Fruit fly (Drosophila melanogaster) whole organism, wandering third instar larva: ENCODE measurements around the gene CG7985.

Experiments used
- Abd-B ChIP-seq: fragments of >200 bp; optimal IDR thresholded peaks from 2 replicates; lab custom pipeline; 2017; ENCODE audit warnings: missing biosample characterization, missing genetic modification characterization
- CG32264 ChIP-seq: fragments of 200-800 bp; sonication (Bioruptor generic); optimal IDR thresholded peaks from 2 replicates; lab custom pipeline; 2016; ENCODE audit warnings: missing biosample characterization, missing genetic modification characterization
- CG9705 ChIP-seq: fragments of 200-800 bp; sonication (Bioruptor generic); optimal IDR thresholded peaks from 2 replicates; lab custom pipeline; 2018; ENCODE audit warnings: missing biosample characterization, mild to moderate bottlenecking, missing genetic modification characterization
- CrebA ChIP-seq: fragments of 200-800 bp; sonication (Bioruptor generic); optimal IDR thresholded peaks from 2 replicates; lab custom pipeline; 2016; ENCODE audit warnings: missing biosample characterization, mild to moderate bottlenecking, missing genetic modification characterization, borderline replicate concordance
- Dfd ChIP-seq: fragments of >200 bp; optimal IDR thresholded peaks from 2 replicates; lab custom pipeline; 2017; ENCODE audit warnings: missing biosample characterization, missing genetic modification characterization
- Dif ChIP-seq: fragments of 200-275, 200-300 bp; sonication (Bioruptor generic); optimal IDR thresholded peaks from 2 replicates; lab custom pipeline; 2018; ENCODE audit warnings: missing biosample characterization, missing genetic modification characterization; ENCODE audit not compliant: partially characterized antibody
- GATAd ChIP-seq: sonication (Bioruptor generic); optimal IDR thresholded peaks from 2 replicates; lab custom pipeline; 2016; ENCODE audit warnings: missing biosample characterization, missing genetic modification characterization
- HLH106 ChIP-seq: fragments of 200-800 bp; optimal IDR thresholded peaks from 3 replicates; lab custom pipeline; 2019; ENCODE audit warnings: missing biosample characterization, mild to moderate bottlenecking, missing genetic modification characterization, moderate library complexity
- Hnf4 ChIP-seq: fragments of 200-800 bp; sonication (Bioruptor generic); optimal IDR thresholded peaks from 2 replicates; lab custom pipeline; 2016; ENCODE audit warnings: missing biosample characterization, mild to moderate bottlenecking, missing genetic modification characterization
- Hr78 ChIP-seq: fragments of >200 bp; optimal IDR thresholded peaks from 2 replicates; lab custom pipeline; 2017; ENCODE audit warnings: missing biosample characterization, missing genetic modification characterization
- Hr83 ChIP-seq: fragments of 200-300 bp; sonication (Bioruptor generic); optimal IDR thresholded peaks from 2 replicates; lab custom pipeline; 2016; ENCODE audit warnings: missing biosample characterization, mild to moderate bottlenecking, missing genetic modification characterization, moderate library complexity; ENCODE audit not compliant: poor library complexity, severe bottlenecking
- Jra ChIP-seq: sonication (Bioruptor generic); optimal IDR thresholded peaks from 2 replicates; lab custom pipeline; 2016; ENCODE audit warnings: missing biosample characterization, missing genetic modification characterization
- Mio ChIP-seq: sonication (Bioruptor generic); optimal IDR thresholded peaks from 2 replicates; lab custom pipeline; 2016; ENCODE audit warnings: missing biosample characterization, missing genetic modification characterization
- Myc ChIP-seq: fragments of >200 bp; optimal IDR thresholded peaks from 2 replicates; lab custom pipeline; 2017
- N ChIP-seq: fragments of >200 bp; optimal IDR thresholded peaks from 2 replicates; lab custom pipeline; 2018; ENCODE audit warnings: missing biosample characterization, missing external identifiers, missing genetic modification characterization
- OdsH ChIP-seq: fragments of 200-800 bp; sonication (Bioruptor generic); optimal IDR thresholded peaks from 2 replicates; lab custom pipeline; 2016; ENCODE audit warnings: missing biosample characterization, mild to moderate bottlenecking, missing genetic modification characterization
- Rel ChIP-seq, 2 experiments: fragments of 200-800 bp; sonication (Bioruptor generic) in 1 of 2; optimal IDR thresholded peaks; 2 replicates in 1 of 2; 3 replicates in 1 of 2; lab custom pipeline; 2016 to 2019; ENCODE audit warnings: mild to moderate bottlenecking in 2 of 2, missing biosample characterization in 2 of 2, missing genetic modification characterization in 2 of 2, moderate library complexity in 1 of 2
- Sp1 ChIP-seq: fragments of 200-800 bp; sonication (Bioruptor generic); optimal IDR thresholded peaks from 3 replicates; lab custom pipeline; 2019; ENCODE audit warnings: missing biosample characterization, mild to moderate bottlenecking, missing genetic modification characterization, moderate library complexity
- Vsx2 ChIP-seq: fragments of 200-300, 225-300 bp; sonication (Bioruptor generic); optimal IDR thresholded peaks from 2 replicates; lab custom pipeline; 2018; ENCODE audit warnings: missing biosample characterization, missing genetic modification characterization; ENCODE audit not compliant: partially characterized antibody
- br ChIP-seq: fragments of 200-800 bp; sonication (Bioruptor generic); optimal IDR thresholded peaks from 2 replicates; lab custom pipeline; 2016; ENCODE audit warnings: missing biosample characterization, missing genetic modification characterization
- brk ChIP-seq: fragments of 200-800 bp; sonication (Bioruptor generic); optimal IDR thresholded peaks from 2 replicates; lab custom pipeline; 2016; ENCODE audit warnings: missing biosample characterization, mild to moderate bottlenecking, missing genetic modification characterization
- dl ChIP-seq, 2 experiments: fragments of 175-275, 200-275 bp in 1 of 2; fragments of 200-275 bp in 1 of 2; sonication (Bioruptor generic); optimal IDR thresholded peaks; lab custom pipeline; 2018; ENCODE audit warnings: mild to moderate bottlenecking in 2 of 2, missing biosample characterization in 2 of 2, missing genetic modification characterization in 2 of 2, moderate library complexity in 2 of 2; ENCODE audit not compliant: partially characterized antibody in 2 of 2, insufficient read depth in 1 of 2
- dmrt93B ChIP-seq: fragments of 200-800 bp; sonication (Bioruptor generic); optimal IDR thresholded peaks from 2 replicates; lab custom pipeline; 2018; ENCODE audit warnings: missing biosample characterization, mild to moderate bottlenecking, missing genetic modification characterization
- dsf ChIP-seq: sonication (Bioruptor generic); optimal IDR thresholded peaks from 2 replicates; lab custom pipeline; 2016; ENCODE audit warnings: missing biosample characterization, missing genetic modification characterization, borderline replicate concordance
- ey ChIP-seq: fragments of 200-800 bp; sonication (Bioruptor generic); optimal IDR thresholded peaks from 2 replicates; lab custom pipeline; 2016; ENCODE audit warnings: missing biosample characterization, missing genetic modification characterization
- foxo ChIP-seq, 2 experiments: fragments of 200-800 bp; sonication (Bioruptor generic); optimal IDR thresholded peaks; 2 replicates in 1 of 2; 3 replicates in 1 of 2; lab custom pipeline; 2016 to 2017; ENCODE audit warnings: missing biosample characterization in 2 of 2, missing genetic modification characterization in 2 of 2
- fru ChIP-seq: fragments of 200-800 bp; sonication (Bioruptor generic); optimal IDR thresholded peaks from 3 replicates; lab custom pipeline; 2016; ENCODE audit warnings: missing biosample characterization, mild to moderate bottlenecking, missing genetic modification characterization
- h ChIP-seq: fragments of 200-800 bp; sonication (Bioruptor generic); optimal IDR thresholded peaks from 3 replicates; lab custom pipeline; 2016; ENCODE audit warnings: missing biosample characterization, mild to moderate bottlenecking, missing genetic modification characterization
- jim ChIP-seq: fragments of 175-275, 200-325 bp; sonication (Bioruptor generic); optimal IDR thresholded peaks from 2 replicates; lab custom pipeline; 2016; ENCODE audit warnings: missing biosample characterization, mild to moderate bottlenecking, missing genetic modification characterization
- lola ChIP-seq: fragments of >200 bp; optimal IDR thresholded peaks from 2 replicates; lab custom pipeline; 2017; ENCODE audit warnings: missing biosample characterization, missing genetic modification characterization
- pan ChIP-seq: fragments of >200 bp; optimal IDR thresholded peaks from 2 replicates; lab custom pipeline; 2017
- psq ChIP-seq: fragments of 200-800 bp; sonication (Bioruptor generic); optimal IDR thresholded peaks from 3 replicates; lab custom pipeline; 2017; ENCODE audit warnings: missing biosample characterization, mild to moderate bottlenecking, missing genetic modification characterization, moderate library complexity
- rgr ChIP-seq: fragments of 200-800 bp; sonication (Bioruptor generic); optimal IDR thresholded peaks from 3 replicates; lab custom pipeline; 2016; ENCODE audit warnings: missing biosample characterization, mild to moderate bottlenecking, missing genetic modification characterization
- sage ChIP-seq: fragments of 200-800 bp; sonication (Bioruptor generic); optimal IDR thresholded peaks from 2 replicates; lab custom pipeline; 2016; ENCODE audit warnings: missing biosample characterization, mild to moderate bottlenecking, missing genetic modification characterization
- sv ChIP-seq: fragments of 200-800 bp; sonication (Bioruptor generic); optimal IDR thresholded peaks from 3 replicates; lab custom pipeline; 2016; ENCODE audit warnings: missing biosample characterization, missing genetic modification characterization
- tai ChIP-seq: sonication (Bioruptor generic); optimal IDR thresholded peaks from 2 replicates; lab custom pipeline; 2016; ENCODE audit warnings: missing biosample characterization, missing genetic modification characterization
- usp ChIP-seq: fragments of >200 bp; optimal IDR thresholded peaks from 2 replicates; lab custom pipeline; 2017; ENCODE audit warnings: missing biosample characterization, missing genetic modification characterization
- woc ChIP-seq: sonication (Bioruptor generic); optimal IDR thresholded peaks from 2 replicates; lab custom pipeline; 2016; ENCODE audit warnings: missing biosample characterization, mild to moderate bottlenecking, missing genetic modification characterization

CG7985 gene

dm6 chr3R:18220211-18220749 lies 20.6 kb downstream of the CG7985 start, which contains the start of the genes CG7988 and CG7183:
Gene CG7988 (plus strand): TSS chr3R:18220526.
Gene CG7183 (minus strand): TSS chr3R:18220699.
- TF ChIP-seq dmrt93B (peak; percentile 92), Jra (peak; percentile 96), N (no peak), Mio (GFP tag; lab: Kevin White, UChicago) (peak; percentile 75), CG9705 (GFP tag; lab: Kevin White, UChicago) (peak; percentile 89), Myc (lab: Kevin White, UChicago) (no peak), ey (peak; percentile 96), lola (GFP tag; lab: Kevin White, UChicago) (no peak), Dfd (no peak), GATAd (GFP tag; lab: Kevin White, UChicago) (peak; percentile 88), CG32264 (GFP tag; lab: Kevin White, UChicago) (peak; percentile 79), Sp1 (GFP tag; lab: Kevin White, UChicago) (peak; percentile 98), Vsx2 (GFP tag; lab: Kevin White, UChicago) (no peak), tai (GFP tag; lab: Kevin White, UChicago) (no peak), h (GFP tag; lab: Kevin White, UChicago) (peak; percentile 98), dsf (GFP tag; lab: Kevin White, UChicago) (peak; percentile 94), Abd-B (GFP tag; lab: Kevin White, UChicago) (no peak), Hr83 (GFP tag; lab: Kevin White, UChicago) (no peak), sv (GFP tag; lab: Kevin White, UChicago) (peak; percentile 95), Rel (GFP tag; optimal IDR thresholded peaks at IDR 0.05; lab: Kevin White, UChicago) (no peak), Rel (tag; optimal IDR thresholded peaks at IDR 0.05; lab: Kevin White, UChicago) (peak; percentile 81), dl (GFP tag; optimal IDR thresholded peaks at IDR 0.05; lab: Kevin White, UChicago; ENCODE audit: insufficient read depth in 1 of 2, partially characterized antibody in 2 of 2) (no peak), jim (GFP tag; lab: Kevin White, UChicago) (peak; percentile 35), br (GFP tag; lab: Kevin White, UChicago) (peak; percentile 95), Hr78 (no peak), woc (GFP tag; lab: Kevin White, UChicago) (peak; percentile 94), brk (GFP tag; lab: Kevin White, UChicago) (no peak), fru (GFP tag; lab: Kevin White, UChicago) (peak; percentile 98), CrebA (GFP tag; lab: Kevin White, UChicago) (no peak), rgr (GFP tag; lab: Kevin White, UChicago) (peak; percentile 98), Hnf4 (GFP tag; lab: Kevin White, UChicago) (peak; percentile 97), Dif (GFP tag; lab: Kevin White, UChicago) (no peak), OdsH (GFP tag; lab: Kevin White, UChicago) (peak; percentile 98), sage (GFP tag; lab: Kevin White, UChicago) (no peak), pan (no peak), HLH106 (peak; percentile 98), usp (no peak), psq (GFP tag; lab: Kevin White, UChicago) (peak; percentile 95), foxo (GFP tag; optimal IDR thresholded peaks at IDR 0.05; lab: Kevin White, UChicago) (peak; percentile 49 to 98)

dm6 chr3R:18223434-18223833 lies 23.8 kb downstream of the CG7985 start, which contains the start of the genes mTerf5 and Non3:
Gene mTerf5 (minus strand): TSS chr3R:18223682.
Gene Non3 (plus strand): TSS chr3R:18223722.
- TF ChIP-seq Abd-B (GFP tag; lab: Kevin White, UChicago) (no peak), Myc (lab: Kevin White, UChicago) (peak; percentile 26), jim (GFP tag; lab: Kevin White, UChicago) (no peak), h (GFP tag; lab: Kevin White, UChicago) (peak; percentile 37), dmrt93B (no peak), Dfd (no peak), Mio (GFP tag; lab: Kevin White, UChicago) (no peak), ey (peak; percentile 14), Sp1 (GFP tag; lab: Kevin White, UChicago) (peak; percentile 67), CrebA (GFP tag; lab: Kevin White, UChicago) (no peak), rgr (GFP tag; lab: Kevin White, UChicago) (peak; percentile 64), psq (GFP tag; lab: Kevin White, UChicago) (peak; percentile 64), foxo (GFP tag; optimal IDR thresholded peaks at IDR 0.05; lab: Kevin White, UChicago) (peak in 1 of 2 experiments; percentile 67), CG32264 (GFP tag; lab: Kevin White, UChicago) (no peak), CG9705 (GFP tag; lab: Kevin White, UChicago) (peak; percentile 23), OdsH (GFP tag; lab: Kevin White, UChicago) (peak; percentile 52), sv (GFP tag; lab: Kevin White, UChicago) (peak; percentile 9), Hr78 (no peak), N (no peak), Hr83 (GFP tag; lab: Kevin White, UChicago) (peak; percentile 21), fru (GFP tag; lab: Kevin White, UChicago) (peak; percentile 36), br (GFP tag; lab: Kevin White, UChicago) (no peak), dsf (GFP tag; lab: Kevin White, UChicago) (peak; percentile 29), sage (GFP tag; lab: Kevin White, UChicago) (no peak), woc (GFP tag; lab: Kevin White, UChicago) (peak; percentile 21), dl (GFP tag; optimal IDR thresholded peaks at IDR 0.05; lab: Kevin White, UChicago; ENCODE audit: insufficient read depth in 1 of 2, partially characterized antibody in 2 of 2) (no peak), usp (no peak), Dif (GFP tag; lab: Kevin White, UChicago) (no peak), HLH106 (peak; percentile 73), GATAd (GFP tag; lab: Kevin White, UChicago) (no peak), tai (GFP tag; lab: Kevin White, UChicago) (no peak), Jra (peak; percentile 6), lola (GFP tag; lab: Kevin White, UChicago) (no peak), Vsx2 (GFP tag; lab: Kevin White, UChicago) (no peak), Hnf4 (GFP tag; lab: Kevin White, UChicago) (peak; percentile 65), Rel (GFP tag; optimal IDR thresholded peaks at IDR 0.05; lab: Kevin White, UChicago) (no peak), Rel (tag; optimal IDR thresholded peaks at IDR 0.05; lab: Kevin White, UChicago) (peak; percentile 57), brk (GFP tag; lab: Kevin White, UChicago) (no peak), pan (no peak)
